Worm (Caenorhabditis elegans) whole organism, L2 larva: ENCODE data around the gene wrm-1.

ENCODE experiments used
- C34F6.9 ChIP-seq: fragments of 150-350 bp; optimal IDR thresholded peaks from 2 replicates; lab custom pipeline; 2014; ENCODE audit warnings: missing biosample characterization, missing genetic modification characterization
- R02D3.7 ChIP-seq: fragments of 150-350 bp; optimal IDR thresholded peaks from 2 replicates; lab custom pipeline; 2014; ENCODE audit warnings: missing biosample characterization, missing genetic modification characterization
- nhr-77 ChIP-seq: fragments of 150-350 bp; optimal IDR thresholded peaks from 2 replicates; lab custom pipeline; 2014; ENCODE audit warnings: missing biosample characterization, missing genetic modification characterization
- skn-1 ChIP-seq: sonication (generic microtip); optimal IDR thresholded peaks from 2 replicates; lab custom pipeline; 2017; ENCODE audit warnings: missing biosample characterization, missing genetic modification characterization
- unc-55 ChIP-seq: fragments of 150-350 bp; sonication (generic microtip); optimal IDR thresholded peaks from 3 replicates; lab custom pipeline; 2014; ENCODE audit warnings: missing biosample characterization, missing genetic modification reagents, missing genetic modification characterization

DNA sequence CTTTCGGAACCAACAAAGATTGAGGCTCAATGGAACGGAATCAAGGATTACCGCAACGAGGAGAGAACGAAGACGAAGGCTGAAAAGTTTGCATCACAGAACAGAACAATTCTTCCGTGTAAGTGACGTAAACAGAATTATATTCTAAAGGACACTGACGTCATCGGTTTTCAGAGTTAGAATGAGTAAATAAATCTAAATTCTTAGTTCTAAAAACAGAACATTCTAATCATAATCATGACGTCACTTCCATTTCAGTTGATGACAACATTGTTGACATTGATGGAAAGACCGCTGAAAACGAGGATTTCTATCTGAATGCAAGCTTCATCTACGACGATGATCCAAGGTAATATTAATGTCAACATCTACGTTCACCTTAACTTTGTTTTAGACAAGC, 41.3 kb downstream of the wrm-1 start:
- TF ChIP-seq unc-55 = peak; percentile 49
- peak; percentile 1 for TF ChIP-seq C34F6.9 (tag; lab: Kevin White, UChicago)
- TF ChIP-seq nhr-77 (tag; lab: Kevin White, UChicago) = no peak
- no peak for TF ChIP-seq R02D3.7
- no peak for TF ChIP-seq skn-1 (tag; lab: Kevin White, UChicago)
